Worm (Caenorhabditis elegans) whole organism, L2 larva: ENCODE data around the gene spe-44.

Experiments
- R02D3.7 ChIP-seq: fragments of 150-350 bp; optimal IDR thresholded peaks from 2 replicates; lab custom pipeline; 2014; ENCODE audit warnings: missing biosample characterization, missing genetic modification characterization
- ama-1 ChIP-seq: fragments of 150-350 bp; optimal IDR thresholded peaks from 2 replicates; lab custom pipeline; 2018; ENCODE audit warnings: inconsistent platforms
- fos-1 ChIP-seq: fragments of 150-350 bp; optimal IDR thresholded peaks from 2 replicates; lab custom pipeline; 2014; ENCODE audit warnings: missing biosample characterization, missing genetic modification characterization
- lin-13 ChIP-seq: fragments of 150-350 bp; optimal IDR thresholded peaks from 2 replicates; lab custom pipeline; 2014; ENCODE audit warnings: missing biosample characterization, missing genetic modification reagents, missing genetic modification characterization
- lin-39 ChIP-seq: fragments of 150-350 bp; optimal IDR thresholded peaks from 2 replicates; lab custom pipeline; 2014; ENCODE audit warnings: missing biosample characterization, missing genetic modification reagents, missing genetic modification characterization
- mab-5 ChIP-seq: fragments of 150-350 bp; optimal IDR thresholded peaks from 2 replicates; lab custom pipeline; 2014; ENCODE audit warnings: missing biosample characterization, missing genetic modification characterization
- nhr-11 ChIP-seq: fragments of 150-350 bp; optimal IDR thresholded peaks from 2 replicates; lab custom pipeline; 2014; ENCODE audit warnings: missing biosample characterization, missing genetic modification characterization
- skn-1 ChIP-seq: sonication (generic microtip); optimal IDR thresholded peaks from 2 replicates; lab custom pipeline; 2017; ENCODE audit warnings: missing biosample characterization, missing genetic modification characterization
- snpc-4 ChIP-seq: fragments of 150-350 bp; optimal IDR thresholded peaks from 2 replicates; lab custom pipeline; 2014; ENCODE audit warnings: missing biosample characterization, missing genetic modification characterization
- unc-62 ChIP-seq: fragments of 150-350 bp; optimal IDR thresholded peaks from 2 replicates; lab custom pipeline; 2014; ENCODE audit warnings: missing biosample characterization, missing genetic modification reagents, missing genetic modification characterization
- ztf-1 ChIP-seq: fragments of 200-800 bp; sonication (Bioruptor generic); conservative IDR thresholded peaks from 2 replicates; pipeline ENCODE4 v1.3.6; 2022; ENCODE audit warnings: missing genetic modification characterization, missing compliant biosample characterization

DNA sequence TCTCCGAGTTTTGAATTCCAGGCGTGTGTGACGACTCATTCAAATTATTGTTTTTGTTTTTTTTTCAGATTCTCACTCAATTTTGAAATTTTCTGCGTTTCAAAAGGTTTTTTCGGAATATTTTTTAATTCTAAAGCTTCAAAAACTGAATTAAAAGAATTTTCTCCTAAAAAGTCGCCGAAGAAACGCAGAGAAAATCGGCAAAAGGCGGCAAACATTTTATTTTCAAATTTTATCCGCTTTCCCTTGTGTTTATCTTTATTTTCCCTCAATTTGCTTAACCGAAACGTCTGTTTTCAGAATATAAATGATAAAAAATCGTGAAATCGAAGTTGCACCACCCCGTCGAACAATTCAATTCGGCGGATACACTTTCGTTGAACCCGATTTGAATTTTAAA lies 36.5 kb upstream of the spe-44 start, which contains the start of gene him-6:
- TF ChIP-seq lin-13 (GFP tag; lab: Kevin White, UChicago) (no peak), unc-62 (GFP tag; lab: Kevin White, UChicago) (no peak), snpc-4 (tag; lab: Kevin White, UChicago) (no peak), nhr-11 (tag; lab: Kevin White, UChicago) (no peak), R02D3.7 (no peak), lin-39 (no peak), ama-1 (lab: Kevin White, UChicago) (no peak), skn-1 (tag; lab: Kevin White, UChicago) (no peak), ztf-1 (GFP tag; lab: Robert Waterston, UW) (no peak), mab-5 (tag; lab: Kevin White, UChicago) (no peak), fos-1 (tag; lab: Kevin White, UChicago) (no peak)
